Worm (Caenorhabditis elegans): ENCODE data around the gene srx-133.
A peak's percentile ranks its signal among the peaks of the same experiment; 100 is the strongest.

- no peak for TF ChIP-seq mdl-1 (tag; optimal IDR thresholded peaks at IDR 0.05)
- TF ChIP-seq lin-13 (GFP tag; optimal IDR thresholded peaks at IDR 0.05): no peak
- peak; percentile 46 for TF ChIP-seq nhr-11 (tag; optimal IDR thresholded peaks at IDR 0.05)
- no peak for TF ChIP-seq C34F6.9 (tag; optimal IDR thresholded peaks at IDR 0.05)
- no peak for TF ChIP-seq skn-1 (tag; optimal IDR thresholded peaks at IDR 0.05)
- TF ChIP-seq nhr-25 (tag; optimal IDR thresholded peaks at IDR 0.05): no peak
- no peak for TF ChIP-seq fos-1 (tag; optimal IDR thresholded peaks at IDR 0.05)
- no peak for TF ChIP-seq zag-1 (tag; optimal IDR thresholded peaks at IDR 0.05)
- TF ChIP-seq ztf-4 (tag; optimal IDR thresholded peaks at IDR 0.05): no peak
- TF ChIP-seq elt-1 (tag; optimal IDR thresholded peaks at IDR 0.05): no peak
- TF ChIP-seq ztf-11 (tag; optimal IDR thresholded peaks at IDR 0.05): no peak
Measured at ce11 chrV:13869551-13869950, 21.1 kb downstream of the srx-133 start.
